Fruit fly (Drosophila melanogaster): ENCODE data around the gene CG44329.

CG44329 gene

dm6 chrX:5791840-5792239, 20.9 kb downstream of the CG44329 start, which contains the start of gene CG12239:
Gene CG12239, plus strand, starts transcription at chrX:5792140.
- TF ChIP-seq sv (GFP tag; optimal IDR thresholded peaks at IDR 0.05) = no peak
- TF ChIP-seq Dfd (GFP tag; optimal IDR thresholded peaks at IDR 0.05) = no peak
- TF ChIP-seq N (GFP tag; optimal IDR thresholded peaks at IDR 0.05) = no peak
- TF ChIP-seq Mio (GFP tag; optimal IDR thresholded peaks at IDR 0.05) = no peak
- no peak for TF ChIP-seq CG32264 (GFP tag; optimal IDR thresholded peaks at IDR 0.05)
- no peak for TF ChIP-seq pan (optimal IDR thresholded peaks at IDR 0.05)
- TF ChIP-seq ey (GFP tag; optimal IDR thresholded peaks at IDR 0.05) = no peak

- TF ChIP-seq GATAd (GFP tag; optimal IDR thresholded peaks at IDR 0.05) (no peak), brk (GFP tag; optimal IDR thresholded peaks at IDR 0.05) (no peak), jim (GFP tag; optimal IDR thresholded peaks at IDR 0.05) (no peak), dmrt93B (GFP tag; optimal IDR thresholded peaks at IDR 0.05) (no peak), Abd-B (GFP tag; optimal IDR thresholded peaks at IDR 0.05) (no peak), dsf (GFP tag; optimal IDR thresholded peaks at IDR 0.05; ENCODE audit: borderline replicate concordance) (no peak), Hr83 (GFP tag; optimal IDR thresholded peaks at IDR 0.05; ENCODE audit: poor library complexity, severe bottlenecking) (no peak), woc (GFP tag; optimal IDR thresholded peaks at IDR 0.05) (no peak), h (GFP tag; optimal IDR thresholded peaks at IDR 0.05) (no peak), Rel (GFP tag; optimal IDR thresholded peaks at IDR 0.05) (no peak), Rel (tag; optimal IDR thresholded peaks at IDR 0.05) (no peak), Dfd (GFP tag; optimal IDR thresholded peaks at IDR 0.05) (no peak), Vsx2 (GFP tag; optimal IDR thresholded peaks at IDR 0.05; ENCODE audit: partially characterized antibody) (no peak)
Measured at dm6 chrX:5789187-5789586, 23.6 kb downstream of the CG44329 start, which contains the start of gene CG15767. Gene CG15767, plus strand, starts transcription at chrX:5789487.

dm6 chrX:5786559-5786958, 26.2 kb downstream of the CG44329 start:
- no peak for TF ChIP-seq Myc (optimal IDR thresholded peaks at IDR 0.05)
- peak; percentile 74 for TF ChIP-seq Sp1 (GFP tag; optimal IDR thresholded peaks at IDR 0.05)
- TF ChIP-seq GATAd (GFP tag; optimal IDR thresholded peaks at IDR 0.05) = no peak
- no peak for TF ChIP-seq lola (GFP tag; optimal IDR thresholded peaks at IDR 0.05)
- TF ChIP-seq h (GFP tag; optimal IDR thresholded peaks at IDR 0.05) = peak; percentile 84
- TF ChIP-seq psq (GFP tag; optimal IDR thresholded peaks at IDR 0.05) = peak; percentile 65
- TF ChIP-seq rgr (GFP tag; optimal IDR thresholded peaks at IDR 0.05) = peak; percentile 81
- no peak for TF ChIP-seq Dif (GFP tag; optimal IDR thresholded peaks at IDR 0.05; ENCODE audit: partially characterized antibody)
- TF ChIP-seq Hnf4 (GFP tag; optimal IDR thresholded peaks at IDR 0.05) = peak; percentile 68
- TF ChIP-seq CG9705 (GFP tag; optimal IDR thresholded peaks at IDR 0.05) = no peak
- TF ChIP-seq Hr83 (GFP tag; optimal IDR thresholded peaks at IDR 0.05; ENCODE audit: poor library complexity, severe bottlenecking) = no peak
- TF ChIP-seq Abd-B (GFP tag; optimal IDR thresholded peaks at IDR 0.05) = no peak
- peak; percentile 73 for TF ChIP-seq ey (GFP tag; optimal IDR thresholded peaks at IDR 0.05)
- no peak for TF ChIP-seq sage (GFP tag; optimal IDR thresholded peaks at IDR 0.05)
- TF ChIP-seq woc (GFP tag; optimal IDR thresholded peaks at IDR 0.05) = peak; percentile 49
- no peak for TF ChIP-seq CrebA (GFP tag; optimal IDR thresholded peaks at IDR 0.05; ENCODE audit: borderline replicate concordance)
- no peak for TF ChIP-seq Mio (GFP tag; optimal IDR thresholded peaks at IDR 0.05)
- peak; percentile 78 for TF ChIP-seq fru (GFP tag; optimal IDR thresholded peaks at IDR 0.05)
- TF ChIP-seq sv (GFP tag; optimal IDR thresholded peaks at IDR 0.05) = no peak
- TF ChIP-seq dmrt93B (GFP tag; optimal IDR thresholded peaks at IDR 0.05) = no peak
- no peak for TF ChIP-seq Dfd (GFP tag; optimal IDR thresholded peaks at IDR 0.05)
- no peak for TF ChIP-seq tai (GFP tag; optimal IDR thresholded peaks at IDR 0.05)
- TF ChIP-seq Jra (GFP tag; optimal IDR thresholded peaks at IDR 0.05) = peak; percentile 11
- no peak for TF ChIP-seq dsf (GFP tag; optimal IDR thresholded peaks at IDR 0.05; ENCODE audit: borderline replicate concordance)
- peak; percentile 19 for TF ChIP-seq brk (GFP tag; optimal IDR thresholded peaks at IDR 0.05)
- peak; percentile 81 for TF ChIP-seq OdsH (GFP tag; optimal IDR thresholded peaks at IDR 0.05)
- TF ChIP-seq pan (optimal IDR thresholded peaks at IDR 0.05) = no peak
- TF ChIP-seq br (GFP tag; optimal IDR thresholded peaks at IDR 0.05) = peak; percentile 60
- TF ChIP-seq Vsx2 (GFP tag; optimal IDR thresholded peaks at IDR 0.05; ENCODE audit: partially characterized antibody) = no peak
- TF ChIP-seq CG32264 (GFP tag; optimal IDR thresholded peaks at IDR 0.05) = no peak
- no peak for TF ChIP-seq jim (GFP tag; optimal IDR thresholded peaks at IDR 0.05)
- peak; percentile 66 for TF ChIP-seq HLH106 (tag; optimal IDR thresholded peaks at IDR 0.05)
- no peak for TF ChIP-seq dl (GFP tag; optimal IDR thresholded peaks at IDR 0.05; ENCODE audit: insufficient read depth in 1 of 2, partially characterized antibody in 2 of 2)
- no peak for TF ChIP-seq Hr78 (GFP tag; optimal IDR thresholded peaks at IDR 0.05)
- TF ChIP-seq foxo (GFP tag; optimal IDR thresholded peaks at IDR 0.05) = peak in 1 of 2 experiments; percentile 69
- no peak for TF ChIP-seq usp (GFP tag; optimal IDR thresholded peaks at IDR 0.05)
- TF ChIP-seq N (GFP tag; optimal IDR thresholded peaks at IDR 0.05) = no peak
- TF ChIP-seq Rel (GFP tag; optimal IDR thresholded peaks at IDR 0.05) = peak; percentile 24
- no peak for TF ChIP-seq Rel (tag; optimal IDR thresholded peaks at IDR 0.05)

Measured in whole organism, wandering third instar larva.